Worm (Caenorhabditis elegans) whole organism, L4 larva: ENCODE measurements around the gene acr-7.

ENCODE experiments used
- ZK546.5 ChIP-seq, 2 experiments: sonication (generic microtip); optimal IDR thresholded peaks; 2 replicates each; lab custom pipeline; 2017; ENCODE audit warnings: missing biosample characterization in 2 of 2, missing genetic modification characterization in 2 of 2
- ceh-28 ChIP-seq: fragments of 150-350 bp; optimal IDR thresholded peaks from 2 replicates; lab custom pipeline; 2014; ENCODE audit warnings: missing biosample characterization, missing genetic modification reagents, missing genetic modification characterization
- daf-19 ChIP-seq: fragments of 200-800 bp; sonication (Bioruptor generic); conservative IDR thresholded peaks from 2 replicates; pipeline ENCODE4 v1.3.6; 2022; ENCODE audit warnings: missing genetic modification characterization, missing compliant biosample characterization
- dmd-9 ChIP-seq: fragments of 200-800 bp; sonication (Bioruptor generic); IDR thresholded peaks from 2 replicates; pipeline ENCODE4 v1.3.6; 2022; ENCODE audit warnings: missing genetic modification reagents, missing genetic modification characterization, missing compliant biosample characterization
- egl-27 ChIP-seq: sonication (generic microtip); optimal IDR thresholded peaks from 3 replicates; lab custom pipeline; 2017; ENCODE audit warnings: missing biosample characterization, missing genetic modification reagents, missing genetic modification characterization
- nhr-77 ChIP-seq: fragments of 150-350 bp; optimal IDR thresholded peaks from 2 replicates; lab custom pipeline; 2014; ENCODE audit warnings: missing biosample characterization, missing genetic modification characterization
- pha-4 ChIP-seq, 2 experiments: fragments of 150-350 bp in 1 of 2; fragments of 200-800 bp in 1 of 2; sonication (Bioruptor generic) in 1 of 2; IDR thresholded peaks in 1 of 2; optimal IDR thresholded peaks in 1 of 2; 2 replicates each; pipeline versions ENCODE4 v1.3.6 to Lab custom; 2014 to 2022; ENCODE audit warnings: missing genetic modification characterization in 2 of 2, missing genetic modification reagents in 2 of 2, missing biosample characterization in 1 of 2, missing compliant biosample characterization in 1 of 2
- rbr-2 ChIP-seq: sonication (generic microtip); optimal IDR thresholded peaks from 2 replicates; lab custom pipeline; 2016; ENCODE audit warnings: missing genotype, missing genetic modification characterization, missing compliant biosample characterization
- snpc-4 ChIP-seq: fragments of 150-350 bp; optimal IDR thresholded peaks from 2 replicates; lab custom pipeline; 2014; ENCODE audit warnings: missing biosample characterization, missing genetic modification characterization
- spr-3 ChIP-seq: fragments of 200-800 bp; sonication (Bioruptor generic); optimal IDR thresholded peaks from 2 replicates; lab custom pipeline; 2018; ENCODE audit warnings: mild to moderate bottlenecking, missing genetic modification characterization, missing compliant biosample characterization
- tag-97 ChIP-seq: fragments of 200-800 bp; sonication (Bioruptor generic); IDR thresholded peaks from 2 replicates; pipeline ENCODE4 v1.3.6; 2022; ENCODE audit warnings: missing genetic modification characterization, missing compliant biosample characterization
- zip-11 ChIP-seq: fragments of 200-800 bp; sonication (Bioruptor generic); IDR thresholded peaks from 2 replicates; pipeline ENCODE4 v1.3.6; 2022; ENCODE audit warnings: missing genetic modification characterization, missing compliant biosample characterization
- zip-2 ChIP-seq: fragments of 150-350 bp; optimal IDR thresholded peaks from 2 replicates; lab custom pipeline; 2014; ENCODE audit warnings: missing biosample characterization, missing genetic modification characterization

- TF ChIP-seq pha-4 (GFP tag; IDR thresholded peaks at IDR 0.05; lab: Robert Waterston, UW): peak; percentile 52; the same call in 1 of the 2 replicates
- TF ChIP-seq pha-4 (tag; optimal IDR thresholded peaks at IDR 0.05; lab: Kevin White, UChicago): no peak
- no peak for TF ChIP-seq snpc-4 (tag; lab: Kevin White, UChicago)
- TF ChIP-seq nhr-77 (tag; lab: Kevin White, UChicago): peak; percentile 33
- TF ChIP-seq egl-27 (tag; lab: Kevin White, UChicago): no peak
- TF ChIP-seq daf-19 (GFP tag; lab: Robert Waterston, UW): no peak
- TF ChIP-seq zip-2 (tag; lab: Kevin White, UChicago): no peak
- TF ChIP-seq dmd-9: no peak
- TF ChIP-seq tag-97 (GFP tag; lab: Robert Waterston, UW): no peak
- TF ChIP-seq spr-3 (GFP tag; lab: Kevin White, UChicago): no peak
- no peak for TF ChIP-seq ceh-28
- TF ChIP-seq rbr-2 (tag; lab: Kevin White, UChicago): no peak
- no peak for TF ChIP-seq zip-11 (GFP tag; lab: Robert Waterston, UW)
- no peak for TF ChIP-seq ZK546.5 (tag; optimal IDR thresholded peaks at IDR 0.05; lab: Kevin White, UChicago)
Observed at ce11 chrII:7808950-7809349, 40.6 kb downstream of the acr-7 start.
